Worm (Caenorhabditis elegans) whole organism, L4 larva: ENCODE measurements around the gene mlc-6.
"Not testable (repeated sequence)": the region's sequence is repeated elsewhere in the genome, so short reads cannot be mapped to it uniquely, and the experiment has no call there.

Experiments used
- ZK546.5 ChIP-seq, 2 experiments: sonication (generic microtip); optimal IDR thresholded peaks; 2 replicates each; lab custom pipeline; 2017; ENCODE audit warnings: missing biosample characterization in 2 of 2, missing genetic modification characterization in 2 of 2
- aly-2 ChIP-seq: sonication (generic microtip); optimal IDR thresholded peaks from 2 replicates; lab custom pipeline; 2018; ENCODE audit warnings: missing biosample characterization, missing genetic modification characterization
- attf-4 ChIP-seq: sonication (generic microtip); optimal IDR thresholded peaks from 3 replicates; lab custom pipeline; 2017; ENCODE audit warnings: missing biosample characterization, missing genetic modification characterization
- ceh-20 ChIP-seq: fragments of 200-800 bp; sonication (Bioruptor generic); IDR thresholded peaks from 2 replicates; pipeline ENCODE4 v1.3.6; 2022; ENCODE audit warnings: missing genetic modification reagents, missing genetic modification characterization, missing compliant biosample characterization
- cey-2 ChIP-seq: sonication (generic microtip); optimal IDR thresholded peaks from 3 replicates; lab custom pipeline; 2017; ENCODE audit warnings: missing genetic modification characterization, mild to moderate bottlenecking, missing compliant biosample characterization, antibody characterized with exemption, borderline replicate concordance; ENCODE audit not compliant: insufficient read depth
- dpl-1 ChIP-seq: fragments of 150-350 bp; optimal IDR thresholded peaks from 2 replicates; lab custom pipeline; 2014; ENCODE audit warnings: missing biosample characterization, missing genetic modification reagents, missing genetic modification characterization
- lir-3 ChIP-seq: sonication (generic microtip); optimal IDR thresholded peaks from 2 replicates; lab custom pipeline; 2016; ENCODE audit warnings: mild to moderate bottlenecking, missing genetic modification characterization, missing compliant biosample characterization
- nhr-10 ChIP-seq: fragments of 150-350 bp; optimal IDR thresholded peaks from 2 replicates; lab custom pipeline; 2014; ENCODE audit warnings: missing biosample characterization, missing genetic modification characterization
- nhr-25 ChIP-seq: sonication (generic microtip); optimal IDR thresholded peaks from 2 replicates; lab custom pipeline; 2017; ENCODE audit warnings: missing genetic modification characterization, mild to moderate bottlenecking, missing compliant biosample characterization, antibody characterized with exemption, moderate library complexity, borderline replicate concordance; ENCODE audit not compliant: insufficient read depth
- nhr-77 ChIP-seq: fragments of 150-350 bp; optimal IDR thresholded peaks from 2 replicates; lab custom pipeline; 2014; ENCODE audit warnings: missing biosample characterization, missing genetic modification characterization
- ztf-11 ChIP-seq: fragments of 150-350 bp; optimal IDR thresholded peaks from 2 replicates; lab custom pipeline; 2014; ENCODE audit warnings: missing biosample characterization, missing genetic modification characterization

- TF ChIP-seq ZK546.5 (tag; optimal IDR thresholded peaks at IDR 0.05; lab: Kevin White, UChicago); attf-4 (tag; lab: Kevin White, UChicago); nhr-10 (tag; lab: Kevin White, UChicago); ztf-11 (tag; lab: Kevin White, UChicago); nhr-25 (tag; lab: Kevin White, UChicago); ceh-20; aly-2 (tag; lab: Kevin White, UChicago); nhr-77 (tag; lab: Kevin White, UChicago); cey-2 (tag; lab: Kevin White, UChicago); dpl-1; lir-3: not testable (repeated sequence)
Measured at ce11 chrX:14211170-14211569, 35.2 kb downstream of the mlc-6 start.
